Worm (Caenorhabditis elegans) whole organism, mixed stage, embryonic: Measurements from ENCODE around the gene C34C12.8.

Source experiments
- bed-3 ChIP-seq: fragments of 200-800 bp; sonication (Bioruptor generic); optimal IDR thresholded peaks from 3 replicates; lab custom pipeline; 2018; ENCODE audit warnings: mild to moderate bottlenecking, missing genetic modification characterization, moderate library complexity, missing compliant biosample characterization
- blmp-1 ChIP-seq: fragments of 150-350 bp; optimal IDR thresholded peaks from 2 replicates; lab custom pipeline; 2014; ENCODE audit warnings: missing biosample characterization, missing genetic modification characterization
- ceh-39 ChIP-seq: fragments of 150-350 bp; optimal IDR thresholded peaks from 2 replicates; lab custom pipeline; 2014; ENCODE audit warnings: missing biosample characterization, missing genetic modification characterization
- ceh-83 ChIP-seq: fragments of 200-800 bp; sonication (Bioruptor generic); optimal IDR thresholded peaks from 2 replicates; lab custom pipeline; 2018; ENCODE audit warnings: mild to moderate bottlenecking, missing genetic modification characterization, missing compliant biosample characterization
- ces-1 ChIP-seq: fragments of 150-350 bp; optimal IDR thresholded peaks from 2 replicates; lab custom pipeline; 2014; ENCODE audit warnings: missing biosample characterization, missing genetic modification reagents, missing genetic modification characterization
- cnd-1 ChIP-seq: fragments of 200-800 bp; sonication (Bioruptor generic); optimal IDR thresholded peaks from 2 replicates; lab custom pipeline; 2018; ENCODE audit warnings: mild to moderate bottlenecking, missing genetic modification characterization, missing compliant biosample characterization
- drap-1 ChIP-seq: fragments of 200-800 bp; sonication (Bioruptor generic); optimal IDR thresholded peaks from 3 replicates; lab custom pipeline; 2018; ENCODE audit warnings: mild to moderate bottlenecking, missing genetic modification characterization, missing compliant biosample characterization
- elt-3 ChIP-seq: fragments of 150-350 bp; optimal IDR thresholded peaks from 2 replicates; lab custom pipeline; 2014; ENCODE audit warnings: missing biosample characterization, missing genetic modification characterization
- flh-1 ChIP-seq: fragments of 200-800 bp; sonication (Bioruptor generic); optimal IDR thresholded peaks from 2 replicates; lab custom pipeline; 2018; ENCODE audit warnings: mild to moderate bottlenecking, missing genetic modification characterization, moderate library complexity, missing compliant biosample characterization
- ham-2 ChIP-seq: fragments of 200-800 bp; sonication (Bioruptor generic); optimal IDR thresholded peaks from 2 replicates; lab custom pipeline; 2018; ENCODE audit warnings: mild to moderate bottlenecking, missing genetic modification characterization, missing compliant biosample characterization
- hlh-1 ChIP-seq: fragments of 150-350 bp; optimal IDR thresholded peaks from 2 replicates; lab custom pipeline; 2014; ENCODE audit warnings: missing biosample characterization, missing genetic modification reagents, missing genetic modification characterization
- lin-13 ChIP-seq: fragments of 150-350 bp; optimal IDR thresholded peaks from 2 replicates; lab custom pipeline; 2014; ENCODE audit warnings: missing biosample characterization, missing genetic modification characterization
- lin-32 ChIP-seq: fragments of 200-800 bp; sonication (Bioruptor generic); optimal IDR thresholded peaks from 2 replicates; lab custom pipeline; 2018; ENCODE audit warnings: mild to moderate bottlenecking, missing genetic modification characterization, missing compliant biosample characterization
- lsy-2 ChIP-seq: fragments of 150-350 bp; optimal IDR thresholded peaks from 2 replicates; lab custom pipeline; 2014; ENCODE audit warnings: missing biosample characterization, missing genetic modification characterization
- mab-5 ChIP-seq: fragments of 150-350 bp; optimal IDR thresholded peaks from 2 replicates; lab custom pipeline; 2014; ENCODE audit warnings: missing biosample characterization, missing genetic modification characterization
- mls-2 ChIP-seq: sonication (generic microtip); optimal IDR thresholded peaks from 2 replicates; lab custom pipeline; 2016; ENCODE audit warnings: mild to moderate bottlenecking, missing genetic modification characterization, moderate library complexity, missing compliant biosample characterization
- nhr-12 ChIP-seq: fragments of 150-350 bp; optimal IDR thresholded peaks from 2 replicates; lab custom pipeline; 2014; ENCODE audit warnings: missing biosample characterization, missing genetic modification characterization
- nhr-2 ChIP-seq: fragments of 150-350 bp; optimal IDR thresholded peaks from 2 replicates; lab custom pipeline; 2014; ENCODE audit warnings: missing biosample characterization, missing genetic modification characterization
- nhr-28 ChIP-seq: fragments of 150-350 bp; optimal IDR thresholded peaks from 2 replicates; lab custom pipeline; 2014; ENCODE audit warnings: missing biosample characterization, missing genetic modification characterization
- nhr-76 ChIP-seq: sonication (generic microtip); optimal IDR thresholded peaks from 2 replicates; lab custom pipeline; 2017; ENCODE audit warnings: missing biosample characterization, missing genetic modification characterization
- pha-4 ChIP-seq: fragments of 150-350 bp; optimal IDR thresholded peaks from 2 replicates; lab custom pipeline; 2018; ENCODE audit warnings: missing biosample characterization, missing genetic modification reagents, missing genetic modification characterization
- snpc-4 ChIP-seq: fragments of 150-350 bp; optimal IDR thresholded peaks from 2 replicates; lab custom pipeline; 2014; ENCODE audit warnings: missing biosample characterization, missing genetic modification characterization
- sptf-1 ChIP-seq: sonication (generic microtip); optimal IDR thresholded peaks from 2 replicates; lab custom pipeline; 2017; ENCODE audit warnings: mild to moderate bottlenecking, missing genetic modification characterization, moderate library complexity, missing compliant biosample characterization
- tbx-8 ChIP-seq: fragments of 200-800 bp; sonication (Bioruptor generic); optimal IDR thresholded peaks from 2 replicates; lab custom pipeline; 2018; ENCODE audit warnings: mild to moderate bottlenecking, missing genetic modification characterization, moderate library complexity, missing compliant biosample characterization
- unc-120 ChIP-seq: sonication (generic microtip); optimal IDR thresholded peaks from 2 replicates; lab custom pipeline; 2017; ENCODE audit warnings: missing genetic modification characterization, missing compliant biosample characterization; ENCODE audit not compliant: poor library complexity, severe bottlenecking
- unc-39 ChIP-seq: fragments of 150-350 bp; optimal IDR thresholded peaks from 2 replicates; lab custom pipeline; 2014; ENCODE audit warnings: missing biosample characterization, missing genetic modification characterization
- unc-62 ChIP-seq: fragments of 150-350 bp; optimal IDR thresholded peaks from 2 replicates; lab custom pipeline; 2014; ENCODE audit warnings: missing biosample characterization, missing genetic modification reagents, missing genetic modification characterization

Gene C34C12.8

ce11 chrIII:3423924-3424323 lies 36.3 kb upstream of the C34C12.8 start:
- TF ChIP-seq ham-2 (no peak), sptf-1 (tag; lab: Kevin White, UChicago) (peak; percentile 16)

ce11 chrIII:3425438-3425837 lies 34.8 kb upstream of the C34C12.8 start, which contains the start of gene metl-18:
TSS of gene metl-18 (plus strand) at chrIII:3425738.
- no peak for TF ChIP-seq unc-120 (tag; lab: Kevin White, UChicago)
- TF ChIP-seq unc-62, result no peak
- no peak for TF ChIP-seq tbx-8
- TF ChIP-seq flh-1 (GFP tag; lab: Kevin White, UChicago), result no peak
- no peak for TF ChIP-seq ceh-83 (GFP tag; lab: Kevin White, UChicago)
- TF ChIP-seq snpc-4 (tag; lab: Kevin White, UChicago), result no peak
- no peak for TF ChIP-seq lsy-2 (tag; lab: Kevin White, UChicago)
- no peak for TF ChIP-seq ces-1 (GFP tag; lab: Kevin White, UChicago)
- no peak for TF ChIP-seq lin-32
- TF ChIP-seq blmp-1 (tag; lab: Kevin White, UChicago), result no peak
- TF ChIP-seq nhr-28 (tag; lab: Kevin White, UChicago), result no peak
- no peak for TF ChIP-seq lin-13
- no peak for TF ChIP-seq nhr-76 (tag; lab: Kevin White, UChicago)
- no peak for TF ChIP-seq elt-3 (tag; lab: Kevin White, UChicago)

ce11 chrIII:3426741-3427140 lies 33.5 kb upstream of the C34C12.8 start:
- TF ChIP-seq lsy-2 (tag; lab: Kevin White, UChicago) (no peak), tbx-8 (peak; percentile 7), nhr-76 (tag; lab: Kevin White, UChicago) (no peak)

ce11 chrIII:3428574-3428973 lies 31.6 kb upstream of the C34C12.8 start:
- TF ChIP-seq ceh-83 (GFP tag; lab: Kevin White, UChicago) (no peak), mab-5 (no peak), tbx-8 (no peak), ceh-39 (tag; lab: Kevin White, UChicago) (no peak), nhr-2 (tag; lab: Kevin White, UChicago) (no peak)

- TF ChIP-seq tbx-8, result no peak
- no peak for TF ChIP-seq ceh-39 (tag; lab: Kevin White, UChicago)
- no peak for TF ChIP-seq elt-3 (tag; lab: Kevin White, UChicago)
- TF ChIP-seq unc-62, result no peak
- TF ChIP-seq nhr-28 (tag; lab: Kevin White, UChicago), result no peak
- TF ChIP-seq mls-2 (tag; lab: Kevin White, UChicago), result no peak
- TF ChIP-seq, all 35 proteins: peak for 0
These were observed 30.4 kb upstream of the C34C12.8 start for ce11 chrIII:3429761-3430160.

ce11 chrIII:3430667-3431066 lies 29.5 kb upstream of the C34C12.8 start:
- TF ChIP-seq ceh-83 (GFP tag; lab: Kevin White, UChicago) (no peak), unc-120 (tag; lab: Kevin White, UChicago) (no peak), pha-4 (no peak), drap-1 (GFP tag; lab: Kevin White, UChicago) (no peak), elt-3 (tag; lab: Kevin White, UChicago) (no peak)

- TF ChIP-seq mls-2 (tag; lab: Kevin White, UChicago) (no peak), sptf-1 (tag; lab: Kevin White, UChicago) (no peak), lin-32 (no peak), mab-5 (no peak), unc-39 (no peak), unc-62 (no peak), elt-3 (tag; lab: Kevin White, UChicago) (no peak), cnd-1 (no peak), nhr-2 (tag; lab: Kevin White, UChicago) (no peak), ces-1 (GFP tag; lab: Kevin White, UChicago) (no peak), blmp-1 (tag; lab: Kevin White, UChicago) (no peak), hlh-1 (no peak), snpc-4 (tag; lab: Kevin White, UChicago) (no peak), nhr-28 (tag; lab: Kevin White, UChicago) (no peak), ham-2 (no peak), unc-120 (tag; lab: Kevin White, UChicago) (no peak), nhr-12 (tag; lab: Kevin White, UChicago) (no peak), ceh-83 (GFP tag; lab: Kevin White, UChicago) (no peak), bed-3 (GFP tag; lab: Kevin White, UChicago) (no peak), nhr-76 (tag; lab: Kevin White, UChicago) (no peak)
These were observed 28.8 kb upstream of the C34C12.8 start, which contains the start of gene K01A11.1 for ce11 chrIII:3431385-3431784. TSS of gene K01A11.1 (minus strand) at chrIII:3431485.
